Worm (Caenorhabditis elegans) whole organism, dauer: ENCODE data around the gene C10C5.7.

Source experiments
- unc-62 ChIP-seq: sonication (generic microtip); optimal IDR thresholded peaks from 2 replicates; lab custom pipeline; 2017; ENCODE audit warnings: missing biosample characterization, missing genetic modification reagents, missing genetic modification characterization

C10C5.7 gene

ce11 chrIV:9384826-9385225, at the start of gene C10C5.7:
Gene C10C5.7, plus strand, starts transcription at chrIV:9385126.
- TF ChIP-seq unc-62 (GFP tag; lab: Kevin White, UChicago): no peak

ce11 chrIV:9335552-9336251, 49.2 kb upstream of the C10C5.7 start, which contains the start of the genes coa-4 and T20D3.14:
Gene coa-4, minus strand, starts transcription at chrIV:9335602.
Gene T20D3.14, minus strand, starts transcription at chrIV:9335909.
- TF ChIP-seq unc-62 (GFP tag; lab: Kevin White, UChicago): no peak

ce11 chrIV:9336538-9337090, 48.3 kb upstream of the C10C5.7 start, which contains the start of gene T20D3.5:
Gene T20D3.5, plus strand, starts transcription at chrIV:9337040.
- no peak for TF ChIP-seq unc-62 (GFP tag; lab: Kevin White, UChicago)

ce11 chrIV:9339205-9339604, 45.7 kb upstream of the C10C5.7 start, which contains the start of gene T20D3.6:
Gene T20D3.6, minus strand, starts transcription at chrIV:9339305.
- TF ChIP-seq unc-62 (GFP tag; lab: Kevin White, UChicago): no peak

- TF ChIP-seq unc-62 (GFP tag; lab: Kevin White, UChicago): no peak
These were observed 43.3 kb upstream of the C10C5.7 start, which contains the start of gene vps-26 for ce11 chrIV:9341591-9341990. Gene vps-26, minus strand, starts transcription at chrIV:9341790.

ce11 chrIV:9343102-9343599, 41.8 kb upstream of the C10C5.7 start, which contains the start of gene pigc-1:
Gene pigc-1, minus strand, starts transcription at chrIV:9343152.
- no peak for TF ChIP-seq unc-62 (GFP tag; lab: Kevin White, UChicago)

- TF ChIP-seq unc-62 (GFP tag; lab: Kevin White, UChicago): no peak
These were observed 31.2 kb upstream of the C10C5.7 start for ce11 chrIV:9353728-9354127.

- no peak for TF ChIP-seq unc-62 (GFP tag; lab: Kevin White, UChicago)
These were observed 18.5 kb upstream of the C10C5.7 start, which contains the start of gene pezo-1 for ce11 chrIV:9366411-9366810. Gene pezo-1, minus strand, starts transcription at chrIV:9366511.

- TF ChIP-seq unc-62 (GFP tag; lab: Kevin White, UChicago): no peak
These were observed 16.9 kb upstream of the C10C5.7 start for ce11 chrIV:9367852-9368627.

ce11 chrIV:9371126-9371525, 13.8 kb upstream of the C10C5.7 start, which contains the start of gene fbxc-58:
Gene fbxc-58, plus strand, starts transcription at chrIV:9371508.
- no peak for TF ChIP-seq unc-62 (GFP tag; lab: Kevin White, UChicago)

ce11 chrIV:9374529-9374928, 10.4 kb upstream of the C10C5.7 start, which contains the start of gene C10C5.3:
Gene C10C5.3, plus strand, starts transcription at chrIV:9374829.
- no peak for TF ChIP-seq unc-62 (GFP tag; lab: Kevin White, UChicago)

- TF ChIP-seq unc-62 (GFP tag; lab: Kevin White, UChicago): no peak
These were observed 8.4 kb upstream of the C10C5.7 start for ce11 chrIV:9376550-9376949.

- no peak for TF ChIP-seq unc-62 (GFP tag; lab: Kevin White, UChicago)
These were observed 6.7 kb upstream of the C10C5.7 start, which contains the start of gene C10C5.4 for ce11 chrIV:9378272-9378671. Gene C10C5.4, plus strand, starts transcription at chrIV:9378552.

- TF ChIP-seq unc-62 (GFP tag; lab: Kevin White, UChicago): no peak
These were observed 3.8 kb upstream of the C10C5.7 start, which contains the start of gene C10C5.5 for ce11 chrIV:9381136-9381535. Gene C10C5.5, plus strand, starts transcription at chrIV:9381436.

- no peak for TF ChIP-seq unc-62 (GFP tag; lab: Kevin White, UChicago)
These were observed 1.1 kb downstream of the C10C5.7 start, which contains the start of gene daf-15 for ce11 chrIV:9386038-9386437. Gene daf-15, plus strand, starts transcription at chrIV:9386208.
